Worm (Caenorhabditis elegans): ENCODE measurements around the gene subs-4.

DNA sequence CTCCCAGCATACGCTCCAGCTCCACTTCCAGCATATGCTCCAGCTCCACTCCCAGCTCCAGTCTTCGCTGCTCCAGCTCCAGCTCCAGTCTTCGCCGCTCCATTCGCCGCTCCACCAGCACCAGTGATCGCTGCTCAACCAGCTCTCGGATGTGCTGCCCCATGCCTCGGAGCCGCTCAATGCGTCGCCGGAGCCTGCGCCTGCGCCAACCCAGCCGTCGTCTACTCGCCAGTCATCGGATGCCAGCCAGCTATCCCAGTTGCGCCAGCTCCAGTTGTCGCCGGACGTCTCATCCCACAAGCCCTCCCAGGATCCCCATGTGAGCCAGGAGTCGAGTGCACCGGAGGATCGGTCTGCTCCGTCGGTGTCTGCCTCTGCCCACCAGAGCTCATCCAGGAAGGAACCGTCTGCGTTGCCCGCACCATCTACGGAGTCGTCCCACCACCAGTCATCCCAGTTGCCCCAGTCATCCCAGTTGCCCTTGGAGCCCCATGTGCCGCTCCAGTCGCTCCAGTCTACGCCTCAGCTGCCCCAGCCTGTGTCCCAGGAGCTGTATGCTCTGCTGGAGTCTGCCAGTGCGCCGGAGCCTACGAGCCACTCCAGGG is 45.6 kb downstream of the subs-4 start:
- TF ChIP-seq snpc-4 (tag; optimal IDR thresholded peaks at IDR 0.05) (no peak), ces-1 (GFP tag; optimal IDR thresholded peaks at IDR 0.05) (no peak), elt-1 (tag; optimal IDR thresholded peaks at IDR 0.05; ENCODE audit: borderline replicate concordance, insufficient read depth) (no peak), drap-1 (GFP tag; optimal IDR thresholded peaks at IDR 0.05) (no peak), elt-3 (tag; optimal IDR thresholded peaks at IDR 0.05) (no peak), nhr-76 (tag; optimal IDR thresholded peaks at IDR 0.05) (no peak), lin-13 (tag; optimal IDR thresholded peaks at IDR 0.05) (no peak), pha-4 (tag; optimal IDR thresholded peaks at IDR 0.05) (no peak), unc-39 (tag; optimal IDR thresholded peaks at IDR 0.05) (no peak), blmp-1 (tag; optimal IDR thresholded peaks at IDR 0.05) (no peak), sem-2 (GFP tag; optimal IDR thresholded peaks at IDR 0.05) (no peak), ceh-83 (GFP tag; optimal IDR thresholded peaks at IDR 0.05) (no peak), bed-3 (GFP tag; optimal IDR thresholded peaks at IDR 0.05) (no peak)

Measured in whole organism, mixed stage, embryonic.